Worm (Caenorhabditis elegans) whole organism, late embryonic: ENCODE measurements around the gene F26F2.3.

Experiments
- C38D4.7 ChIP-seq: fragments of 200-800 bp; sonication (Bioruptor generic); optimal IDR thresholded peaks from 2 replicates; lab custom pipeline; 2018; ENCODE audit warnings: mild to moderate bottlenecking, missing genetic modification characterization, moderate library complexity, missing compliant biosample characterization
- Y22D7AL.16 ChIP-seq: sonication (generic microtip); optimal IDR thresholded peaks from 2 replicates; lab custom pipeline; 2016; ENCODE audit warnings: missing genetic modification characterization, missing compliant biosample characterization
- ceh-9 ChIP-seq: sonication (generic microtip); optimal IDR thresholded peaks from 2 replicates; lab custom pipeline; 2016; ENCODE audit warnings: mild to moderate bottlenecking, missing genetic modification characterization, inconsistent platforms, missing compliant biosample characterization
- elt-2 ChIP-seq: sonication (generic microtip); optimal IDR thresholded peaks from 2 replicates; lab custom pipeline; 2016; ENCODE audit warnings: missing genetic modification reagents, missing genetic modification characterization, missing compliant biosample characterization
- ets-4 ChIP-seq: sonication (generic microtip); optimal IDR thresholded peaks from 2 replicates; lab custom pipeline; 2016; ENCODE audit warnings: missing genetic modification characterization, missing compliant biosample characterization
- lin-11 ChIP-seq: fragments of 200-800 bp; sonication (Bioruptor generic); optimal IDR thresholded peaks from 2 replicates; lab custom pipeline; 2018; ENCODE audit warnings: mild to moderate bottlenecking, missing genetic modification characterization, missing compliant biosample characterization
- mec-3 ChIP-seq: sonication (generic microtip); optimal IDR thresholded peaks from 2 replicates; lab custom pipeline; 2016; ENCODE audit warnings: borderline replicate concordance, missing genetic modification characterization, missing compliant biosample characterization
- nhr-232 ChIP-seq: sonication (generic microtip); optimal IDR thresholded peaks from 2 replicates; lab custom pipeline; 2016; ENCODE audit warnings: missing genetic modification characterization, missing compliant biosample characterization
- rnt-1 ChIP-seq: sonication (generic microtip); optimal IDR thresholded peaks from 2 replicates; lab custom pipeline; 2016; ENCODE audit warnings: missing genetic modification characterization, missing compliant biosample characterization
- tbx-2 ChIP-seq: sonication (generic microtip); optimal IDR thresholded peaks from 2 replicates; lab custom pipeline; 2016; ENCODE audit warnings: missing genetic modification characterization, missing compliant biosample characterization
- ttx-3 ChIP-seq: sonication (generic microtip); optimal IDR thresholded peaks from 2 replicates; lab custom pipeline; 2016; ENCODE audit warnings: missing genetic modification reagents, missing genetic modification characterization, missing compliant biosample characterization
- unc-55 ChIP-seq: sonication (generic microtip); optimal IDR thresholded peaks from 2 replicates; lab custom pipeline; 2017; ENCODE audit warnings: missing biosample characterization, missing genetic modification reagents, missing genetic modification characterization
- unc-86 ChIP-seq: sonication (generic microtip); optimal IDR thresholded peaks from 2 replicates; lab custom pipeline; 2016; ENCODE audit warnings: missing genetic modification characterization, missing compliant biosample characterization

- TF ChIP-seq ttx-3 (tag; lab: Kevin White, UChicago) (no peak), mec-3 (tag; lab: Kevin White, UChicago) (no peak), tbx-2 (tag; lab: Kevin White, UChicago) (no peak), lin-11 (tag; lab: Kevin White, UChicago) (no peak), nhr-232 (no peak), unc-55 (no peak), unc-86 (tag; lab: Kevin White, UChicago) (no peak), ceh-9 (no peak), elt-2 (no peak), C38D4.7 (GFP tag; lab: Kevin White, UChicago) (no peak), rnt-1 (no peak), ets-4 (tag; lab: Kevin White, UChicago) (no peak), Y22D7AL.16 (tag; lab: Kevin White, UChicago) (no peak)
Observed at ce11 chrV:20518927-20519326, 47.4 kb downstream of the F26F2.3 start, which contains the start of gene Y38H6C.25.
